Worm (Caenorhabditis elegans): ENCODE data around the gene K04C2.3.

The K04C2.3 gene

ce11 chrIII:6880797-6881196 is 7.9 kb downstream of the K04C2.3 start, which contains the start of gene K04C2.7:
K04C2.7 (plus strand) TSS chrIII:6881097.
- TF ChIP-seq fkh-10 (GFP tag; optimal IDR thresholded peaks at IDR 0.05) (no peak), unc-62 (GFP tag; optimal IDR thresholded peaks at IDR 0.05 in 1 of 2) (no peak), unc-62 (tag; optimal IDR thresholded peaks at IDR 0.05) (no peak), nhr-48 (tag; optimal IDR thresholded peaks at IDR 0.05) (no peak), ceh-62 (tag; optimal IDR thresholded peaks at IDR 0.05) (no peak), egl-43 (GFP tag; IDR thresholded peaks at IDR 0.05) (no peak), zfp-2 (tag; optimal IDR thresholded peaks at IDR 0.05) (no peak), hlh-30 (tag; optimal IDR thresholded peaks at IDR 0.05; ENCODE audit: insufficient read depth) (no peak), T20F7.1 (GFP tag; optimal IDR thresholded peaks at IDR 0.05) (no peak), daf-16 (GFP tag; optimal IDR thresholded peaks at IDR 0.05) (no peak), daf-16 (tag; optimal IDR thresholded peaks at IDR 0.05) (no peak), daf-8 (GFP tag; IDR thresholded peaks at IDR 0.05) (no peak), skn-1 (tag; optimal IDR thresholded peaks at IDR 0.05) (no peak), mes-2 (tag; optimal IDR thresholded peaks at IDR 0.05; ENCODE audit: poor library complexity, severe bottlenecking) (no peak)

- TF ChIP-seq unc-62 (GFP tag; optimal IDR thresholded peaks at IDR 0.05 in 1 of 2) = peak in 1 of 2 experiments; percentile 85
- no peak for TF ChIP-seq unc-62 (tag; optimal IDR thresholded peaks at IDR 0.05)
- no peak for TF ChIP-seq dpl-1 (GFP tag; optimal IDR thresholded peaks at IDR 0.05)
These were observed 8.9 kb downstream of the K04C2.3 start for ce11 chrIII:6881745-6882144.

- no peak for TF ChIP-seq F10B5.3 (tag; optimal IDR thresholded peaks at IDR 0.05)
- TF ChIP-seq Y75B8A.6 (GFP tag; IDR thresholded peaks at IDR 0.05) = no peak
- peak in 1 of 2 experiments; percentile 67 for TF ChIP-seq unc-62 (GFP tag; optimal IDR thresholded peaks at IDR 0.05 in 1 of 2)
- TF ChIP-seq unc-62 (tag; optimal IDR thresholded peaks at IDR 0.05) = no peak
- TF ChIP-seq zip-2 (tag; optimal IDR thresholded peaks at IDR 0.05) = no peak
- TF ChIP-seq hif-1 (tag; optimal IDR thresholded peaks at IDR 0.05) = no peak
- TF ChIP-seq F37D6.2 (tag; optimal IDR thresholded peaks at IDR 0.05) = no peak
- no peak for TF ChIP-seq mdl-1 (tag; optimal IDR thresholded peaks at IDR 0.05)
- no peak for TF ChIP-seq madf-9 (GFP tag; conservative IDR thresholded peaks at IDR 0.05)
These were observed 11.3 kb downstream of the K04C2.3 start, which contains the start of gene med-2 for ce11 chrIII:6884203-6884602. med-2 (plus strand) TSS chrIII:6884503.

ce11 chrIII:6885889-6886288 is 13.0 kb downstream of the K04C2.3 start:
- TF ChIP-seq tag-97 (GFP tag; IDR thresholded peaks at IDR 0.05) (no peak), Y5F2A.4 (GFP tag; optimal IDR thresholded peaks at IDR 0.05) (no peak), unc-62 (GFP tag; optimal IDR thresholded peaks at IDR 0.05 in 1 of 2) (peak in 1 of 2 experiments; percentile 98), unc-62 (tag; optimal IDR thresholded peaks at IDR 0.05) (no peak), aha-1 (tag) (peak; percentile 1), nhr-77 (tag; optimal IDR thresholded peaks at IDR 0.05) (no peak)

DNA sequence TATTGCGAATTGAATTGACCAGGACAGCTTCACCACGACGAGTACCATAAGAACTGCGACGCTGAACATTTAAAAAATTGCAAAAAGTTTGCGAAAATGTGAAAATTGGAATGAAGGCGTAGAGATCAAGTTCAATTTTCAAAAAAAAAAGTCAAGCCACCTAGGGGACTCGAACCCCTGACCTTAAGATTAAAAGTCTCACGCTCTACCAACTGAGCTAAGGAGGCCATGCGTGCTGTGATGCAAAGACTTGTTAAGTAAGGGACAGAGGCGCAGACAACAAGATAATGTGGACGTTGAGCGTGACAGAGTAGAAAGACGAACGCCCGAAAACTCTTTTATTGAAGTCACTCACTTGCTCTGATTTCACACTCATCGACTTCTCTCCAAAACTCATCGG is 14.7 kb downstream of the K04C2.3 start:
- peak; percentile 67 for TF ChIP-seq rbr-2 (tag; optimal IDR thresholded peaks at IDR 0.05)
- TF ChIP-seq F26F4.8 (GFP tag; conservative IDR thresholded peaks at IDR 0.05) = peak; percentile 88
- TF ChIP-seq ceh-82 (tag; optimal IDR thresholded peaks at IDR 0.05) = no peak
- peak; percentile 89; the same call in 1 of the 2 replicates for TF ChIP-seq pha-4 (GFP tag; IDR thresholded peaks at IDR 0.05)
- no peak for TF ChIP-seq pha-4 (tag; optimal IDR thresholded peaks at IDR 0.05)
- TF ChIP-seq ceh-62 (tag; optimal IDR thresholded peaks at IDR 0.05) = no peak
- TF ChIP-seq unc-62 (GFP tag; optimal IDR thresholded peaks at IDR 0.05 in 1 of 2) = peak in 1 of 2 experiments; percentile 83
- no peak for TF ChIP-seq unc-62 (tag; optimal IDR thresholded peaks at IDR 0.05)
- peak in 1 of 2 experiments; percentile 72 for TF ChIP-seq daf-16 (GFP tag; optimal IDR thresholded peaks at IDR 0.05)
- TF ChIP-seq daf-16 (tag; optimal IDR thresholded peaks at IDR 0.05) = peak; percentile 36
- TF ChIP-seq daf-12 (tag; optimal IDR thresholded peaks at IDR 0.05) = no peak
- TF ChIP-seq mxl-3 (GFP tag; optimal IDR thresholded peaks at IDR 0.05) = no peak
- no peak for TF ChIP-seq nhr-10 (tag; optimal IDR thresholded peaks at IDR 0.05)
- no peak for TF ChIP-seq jun-1 (tag; optimal IDR thresholded peaks at IDR 0.05)
- peak; percentile 92 for TF ChIP-seq tra-1 (GFP tag; IDR thresholded peaks at IDR 0.05)
- TF ChIP-seq lin-39 (tag; optimal IDR thresholded peaks at IDR 0.05) = no peak
- peak; percentile 85 for TF ChIP-seq aha-1 (tag)
- TF ChIP-seq daf-19 (GFP tag; conservative IDR thresholded peaks at IDR 0.05) = peak; percentile 80
- peak; percentile 38 for TF ChIP-seq gei-8 (GFP tag; optimal IDR thresholded peaks at IDR 0.05)
- no peak for TF ChIP-seq Y75B8A.6 (GFP tag; IDR thresholded peaks at IDR 0.05)
- TF ChIP-seq hmg-1.1 (GFP tag; IDR thresholded peaks at IDR 0.05) = peak; percentile 86
- peak; percentile 82 for TF ChIP-seq T26A8.4 (GFP tag; IDR thresholded peaks at IDR 0.05)
- peak in 1 of 2 experiments; percentile 62 for TF ChIP-seq hif-1 (tag; optimal IDR thresholded peaks at IDR 0.05)
- TF ChIP-seq zfp-2 (tag; optimal IDR thresholded peaks at IDR 0.05) = peak; percentile 1
- TF ChIP-seq spr-1 (tag; optimal IDR thresholded peaks at IDR 0.05) = peak; percentile 33
- peak; percentile 5 for TF ChIP-seq nhr-48 (tag; optimal IDR thresholded peaks at IDR 0.05)
- no peak for TF ChIP-seq F37D6.2 (tag; optimal IDR thresholded peaks at IDR 0.05)
- peak; percentile 95 for TF ChIP-seq dmd-8 (GFP tag; IDR thresholded peaks at IDR 0.05)
